Fruit fly (Drosophila melanogaster): ENCODE data around the gene CG3337.

The CG3337 gene

DNA sequence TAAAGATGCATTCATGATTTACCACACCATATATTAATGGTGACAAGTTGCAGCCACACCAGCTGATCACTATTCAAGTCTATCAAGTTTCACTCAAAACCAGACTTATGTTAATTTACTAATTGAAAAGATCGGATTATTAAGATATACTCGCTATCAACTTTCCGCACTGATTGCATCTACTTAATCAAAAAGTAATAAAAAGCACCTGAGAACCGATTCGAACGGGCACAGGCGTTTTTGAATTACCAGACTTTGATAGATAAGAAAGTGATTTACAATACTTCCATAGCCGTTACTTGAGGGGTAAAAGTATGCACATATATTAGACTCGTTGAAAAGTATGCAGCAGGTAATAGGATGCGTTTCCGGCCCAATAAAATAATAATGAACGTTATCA, 17.9 kb upstream of the CG3337 start:
- TF ChIP-seq acj6 (GFP tag; optimal IDR thresholded peaks at IDR 0.05) (no peak), dsx (GFP tag; optimal IDR thresholded peaks at IDR 0.05; ENCODE audit: poor library complexity, severe bottlenecking) (no peak), CG10631 (GFP tag; optimal IDR thresholded peaks at IDR 0.05) (no peak), Sox15 (GFP tag; optimal IDR thresholded peaks at IDR 0.05) (no peak), CG6276 (GFP tag; optimal IDR thresholded peaks at IDR 0.05) (no peak), CG15336 (GFP tag; IDR thresholded peaks at IDR 0.05) (no peak), CG11902 (GFP tag; optimal IDR thresholded peaks at IDR 0.05) (no peak), esn (GFP tag; optimal IDR thresholded peaks at IDR 0.05) (no peak), CG3919 (GFP tag; optimal IDR thresholded peaks at IDR 0.05) (no peak), CG1621 (tag; optimal IDR thresholded peaks at IDR 0.05) (no peak), fkh (GFP tag; optimal IDR thresholded peaks at IDR 0.05) (no peak), CG34406 (GFP tag; optimal IDR thresholded peaks at IDR 0.05) (no peak), Eip75B (GFP tag; optimal IDR thresholded peaks at IDR 0.05) (no peak)

- TF ChIP-seq Eip75B (GFP tag; optimal IDR thresholded peaks at IDR 0.05), result no peak
- no peak for TF ChIP-seq CG31627 (GFP tag; optimal IDR thresholded peaks at IDR 0.05)
- TF ChIP-seq Eip78C (GFP tag), result peak; percentile 59
- no peak for TF ChIP-seq CG8632 (GFP tag; optimal IDR thresholded peaks at IDR 0.05)
Observed at dm6 chr3R:21237099-21237498, 13.7 kb upstream of the CG3337 start, which contains the start of gene e. e (minus strand) TSS chr3R:21237177.

dm6 chr3R:21224230-21224629, 846 bp upstream of the CG3337 start:
- TF ChIP-seq CG8119 (GFP tag; IDR thresholded peaks at IDR 0.05) (peak; percentile 65; the same call in 1 of the 3 replicates), CG4318 (GFP tag; optimal IDR thresholded peaks at IDR 0.05) (no peak), CG31627 (GFP tag; optimal IDR thresholded peaks at IDR 0.05) (peak; percentile 36), fd85E (GFP tag; optimal IDR thresholded peaks at IDR 0.05) (no peak), CG6854 (GFP tag; optimal IDR thresholded peaks at IDR 0.05) (no peak), CG1621 (tag; optimal IDR thresholded peaks at IDR 0.05) (no peak), dsx (GFP tag; optimal IDR thresholded peaks at IDR 0.05; ENCODE audit: poor library complexity, severe bottlenecking) (no peak), Sox14 (GFP tag; optimal IDR thresholded peaks at IDR 0.05) (peak; percentile 69), Sox102F (GFP tag; optimal IDR thresholded peaks at IDR 0.05) (no peak), svp (GFP tag) (no peak), CG6163 (GFP tag; IDR thresholded peaks at IDR 0.05) (peak; percentile 59; the same call in 1 of the 3 replicates), acj6 (GFP tag; optimal IDR thresholded peaks at IDR 0.05) (peak; percentile 56), Hr38 (GFP tag; optimal IDR thresholded peaks at IDR 0.05) (no peak), CG9139 (GFP tag; optimal IDR thresholded peaks at IDR 0.05) (peak; percentile 14), esn (GFP tag; optimal IDR thresholded peaks at IDR 0.05) (peak; percentile 67), OdsH (GFP tag; optimal IDR thresholded peaks at IDR 0.05) (no peak), dac (GFP tag; optimal IDR thresholded peaks at IDR 0.05) (no peak), CG10631 (GFP tag; optimal IDR thresholded peaks at IDR 0.05) (no peak), fd59A (GFP tag; optimal IDR thresholded peaks at IDR 0.05) (no peak), Hr4 (GFP tag; optimal IDR thresholded peaks at IDR 0.05) (no peak), CG16779 (tag; optimal IDR thresholded peaks at IDR 0.05) (no peak), Lpt (GFP tag; optimal IDR thresholded peaks at IDR 0.05) (peak; percentile 43), CG7368 (GFP tag; optimal IDR thresholded peaks at IDR 0.05) (no peak), cyc (GFP tag; optimal IDR thresholded peaks at IDR 0.05) (peak; percentile 10), fkh (GFP tag; optimal IDR thresholded peaks at IDR 0.05) (peak; percentile 89), CG11902 (GFP tag; optimal IDR thresholded peaks at IDR 0.05) (peak; percentile 27), CG6276 (GFP tag; optimal IDR thresholded peaks at IDR 0.05) (no peak), CG32006 (GFP tag; optimal IDR thresholded peaks at IDR 0.05) (no peak), salr (GFP tag; optimal IDR thresholded peaks at IDR 0.05) (no peak), Hr39 (GFP tag; optimal IDR thresholded peaks at IDR 0.05) (peak; percentile 49), Ets96B (tag; optimal IDR thresholded peaks at IDR 0.05) (no peak), Eip75B (GFP tag; optimal IDR thresholded peaks at IDR 0.05) (no peak), CG6792 (GFP tag; optimal IDR thresholded peaks at IDR 0.05) (peak; percentile 47), Ets21C (GFP tag; optimal IDR thresholded peaks at IDR 0.05) (peak; percentile 15), CG3032 (tag; optimal IDR thresholded peaks at IDR 0.05) (no peak), Eip93F (GFP tag; optimal IDR thresholded peaks at IDR 0.05) (no peak), topi (GFP tag; optimal IDR thresholded peaks at IDR 0.05) (peak; percentile 62), CG6808 (GFP tag; optimal IDR thresholded peaks at IDR 0.05) (no peak), eg (GFP tag; IDR thresholded peaks at IDR 0.05) (peak; percentile 76), net (GFP tag; optimal IDR thresholded peaks at IDR 0.05) (peak; percentile 46), spab (GFP tag; optimal IDR thresholded peaks at IDR 0.05) (no peak)
